Fruit fly (Drosophila melanogaster) whole organism, embryonic: ENCODE data around the gene Smu1.

Experiments used
- ATbp ChIP-seq: fragments of 200-800 bp; sonication (Bioruptor generic); optimal IDR thresholded peaks from 2 replicates; lab custom pipeline; 2017; ENCODE audit warnings: missing biosample characterization, mild to moderate bottlenecking, missing genetic modification characterization, missing genetic modification reagents
- B-H1 ChIP-seq: fragments of 200-800 bp; sonication (Bioruptor generic); IDR thresholded peaks from 3 replicates; pipeline ENCODE4 v1.3.6; 2022; ENCODE audit warnings: missing biosample characterization, missing genetic modification characterization
- BEAF-32 ChIP-seq: fragments of 200-800 bp; sonication (Bioruptor generic); optimal IDR thresholded peaks from 3 replicates; lab custom pipeline; 2017; ENCODE audit warnings: missing biosample characterization, missing genetic modification characterization, mild to moderate bottlenecking, moderate library complexity, missing genetic modification reagents
- Bgb ChIP-seq: fragments of 200-800 bp; sonication (Bioruptor generic); IDR thresholded peaks from 2 replicates; pipeline ENCODE4 v1.3.6; 2022; ENCODE audit warnings: missing biosample characterization, missing genetic modification characterization; ENCODE audit not compliant: partially characterized antibody
- BtbVII ChIP-seq: fragments of 200-800 bp; sonication (Bioruptor generic); optimal IDR thresholded peaks from 3 replicates; lab custom pipeline; 2017; ENCODE audit warnings: missing biosample characterization, mild to moderate bottlenecking, missing genetic modification characterization
- CG1024 ChIP-seq: fragments of 200-800 bp; sonication (Bioruptor generic); IDR thresholded peaks from 2 replicates; pipeline ENCODE4 v1.3.6; 2022; ENCODE audit warnings: missing biosample characterization, missing genetic modification characterization
- CG10979 ChIP-seq: fragments of 200-800 bp; sonication (Bioruptor generic); optimal IDR thresholded peaks from 2 replicates; lab custom pipeline; 2018; ENCODE audit warnings: missing biosample characterization, mild to moderate bottlenecking, missing genetic modification characterization, moderate library complexity
- CG11085 ChIP-seq: fragments of 200-800 bp; sonication (Bioruptor generic); IDR thresholded peaks from 2 replicates; pipeline ENCODE4 v1.3.6; 2022; ENCODE audit warnings: missing biosample characterization, missing genetic modification characterization
- CG12236 ChIP-seq: fragments of 200-800 bp; sonication (Bioruptor generic); optimal IDR thresholded peaks from 2 replicates; lab custom pipeline; 2016; ENCODE audit warnings: missing biosample characterization, missing genetic modification characterization
- CG12769 ChIP-seq: fragments of 200-800 bp; sonication (Bioruptor generic); optimal IDR thresholded peaks from 2 replicates; lab custom pipeline; 2019; ENCODE audit warnings: missing biosample characterization, mild to moderate bottlenecking, missing genetic modification characterization, moderate library complexity
- CG13296 ChIP-seq: fragments of 200-800 bp; sonication (Bioruptor generic); optimal IDR thresholded peaks from 3 replicates; lab custom pipeline; 2018; ENCODE audit warnings: missing biosample characterization, mild to moderate bottlenecking, missing genetic modification characterization
- CG14441 ChIP-seq: fragments of 200-800 bp; sonication (Bioruptor generic); IDR thresholded peaks from 2 replicates; pipeline ENCODE4 v1.3.6; 2022; ENCODE audit warnings: missing biosample characterization, missing genetic modification characterization
- CG1529 ChIP-seq: fragments of 200-800 bp; sonication (Bioruptor generic); optimal IDR thresholded peaks from 3 replicates; lab custom pipeline; 2018; ENCODE audit warnings: missing biosample characterization, missing genetic modification characterization
- CG17359 ChIP-seq: fragments of 200-800 bp; sonication (Bioruptor generic); optimal IDR thresholded peaks from 3 replicates; lab custom pipeline; 2018; ENCODE audit warnings: missing biosample characterization, mild to moderate bottlenecking, missing genetic modification characterization, moderate library complexity
- CG18011 ChIP-seq: fragments of 200-800 bp; sonication (Bioruptor generic); optimal IDR thresholded peaks from 2 replicates; lab custom pipeline; 2017; ENCODE audit warnings: missing biosample characterization, missing genetic modification characterization, mild to moderate bottlenecking, moderate library complexity, missing genotype
- CG18619 ChIP-seq: fragments of 200-800 bp; sonication (Bioruptor generic); optimal IDR thresholded peaks from 3 replicates; lab custom pipeline; 2017; ENCODE audit warnings: missing biosample characterization, mild to moderate bottlenecking, missing genetic modification characterization
- CG31365 ChIP-seq: fragments of 200-800 bp; sonication (Bioruptor generic); optimal IDR thresholded peaks from 2 replicates; lab custom pipeline; 2018; ENCODE audit warnings: missing biosample characterization, mild to moderate bottlenecking, missing genetic modification characterization
- CG31441 ChIP-seq: fragments of 200-800 bp; sonication (Bioruptor generic); IDR thresholded peaks from 2 replicates; pipeline ENCODE4 v1.3.6; 2022; ENCODE audit warnings: missing biosample characterization, missing genetic modification characterization
- CG32772 ChIP-seq: fragments of 200-800 bp; sonication (Bioruptor generic); IDR thresholded peaks from 2 replicates; pipeline ENCODE4 v1.3.6; 2022; ENCODE audit warnings: missing biosample characterization, missing genetic modification characterization
- CG34376 ChIP-seq: fragments of 200-800 bp; sonication (Bioruptor generic); optimal IDR thresholded peaks from 2 replicates; lab custom pipeline; 2018; ENCODE audit warnings: missing biosample characterization, mild to moderate bottlenecking, missing genetic modification characterization
- CG4424 ChIP-seq: fragments of 200-800 bp; sonication (Bioruptor generic); optimal IDR thresholded peaks from 3 replicates; lab custom pipeline; 2016; ENCODE audit warnings: missing biosample characterization, missing genetic modification characterization
- CG5953 ChIP-seq: fragments of 200-800 bp; sonication (Bioruptor generic); IDR thresholded peaks from 2 replicates; pipeline ENCODE4 v1.3.6; 2022; ENCODE audit warnings: missing biosample characterization, missing genetic modification characterization
- CG7556 ChIP-seq: fragments of 200-800 bp; sonication (Bioruptor generic); optimal IDR thresholded peaks from 2 replicates; lab custom pipeline; 2017; ENCODE audit warnings: missing biosample characterization, mild to moderate bottlenecking, missing genetic modification characterization
- CG9215 ChIP-seq: fragments of 200-800 bp; sonication (Bioruptor generic); IDR thresholded peaks from 2 replicates; pipeline ENCODE4 v1.3.6; 2022; ENCODE audit warnings: missing biosample characterization, missing genetic modification characterization
- Dad ChIP-seq: fragments of 200-800 bp; sonication (Bioruptor generic); optimal IDR thresholded peaks from 3 replicates; lab custom pipeline; 2016; ENCODE audit warnings: missing biosample characterization, missing genetic modification characterization
- Doc3 ChIP-seq: fragments of 200-800 bp; sonication (Bioruptor generic); IDR thresholded peaks from 3 replicates; pipeline ENCODE4 v1.3.6; 2022; ENCODE audit warnings: missing biosample characterization, missing genetic modification characterization; ENCODE audit not compliant: partially characterized antibody
- HLH4C ChIP-seq: fragments of 200-800 bp; sonication (Bioruptor generic); IDR thresholded peaks from 3 replicates; pipeline ENCODE4 v1.3.6; 2022; ENCODE audit warnings: missing biosample characterization, missing genetic modification characterization; ENCODE audit not compliant: partially characterized antibody
- Lim3 ChIP-seq: fragments of 200-800 bp; sonication (Bioruptor generic); IDR thresholded peaks from 2 replicates; pipeline ENCODE4 v1.3.6; 2022; ENCODE audit warnings: missing biosample characterization, missing genetic modification characterization
- Nf-YC ChIP-seq: fragments of 200-800 bp; optimal IDR thresholded peaks from 3 replicates; lab custom pipeline; 2019; ENCODE audit warnings: missing biosample characterization, mild to moderate bottlenecking, missing genetic modification characterization, moderate library complexity
- NfI ChIP-seq: fragments of 200-800 bp; sonication (Bioruptor generic); optimal IDR thresholded peaks from 3 replicates; lab custom pipeline; 2018; ENCODE audit warnings: missing biosample characterization, mild to moderate bottlenecking, missing genetic modification characterization, moderate library complexity
- PHDP ChIP-seq: fragments of 200-800 bp; sonication (Bioruptor generic); optimal IDR thresholded peaks from 3 replicates; lab custom pipeline; 2018; ENCODE audit warnings: missing biosample characterization, mild to moderate bottlenecking, missing genetic modification characterization, moderate library complexity
- cad ChIP-seq: fragments of >200 bp; optimal IDR thresholded peaks from 2 replicates; lab custom pipeline; 2017; ENCODE audit warnings: missing biosample characterization, missing genetic modification characterization
- ftz-f1 ChIP-seq: fragments of 200-800 bp; sonication (Bioruptor generic); optimal IDR thresholded peaks from 2 replicates; lab custom pipeline; 2016; ENCODE audit warnings: missing biosample characterization, missing genetic modification characterization
- gfzf ChIP-seq: fragments of 200-800 bp; sonication (Bioruptor generic); optimal IDR thresholded peaks from 2 replicates; lab custom pipeline; 2016; ENCODE audit warnings: missing biosample characterization, mild to moderate bottlenecking, missing genetic modification characterization, moderate library complexity
- grau ChIP-seq: fragments of 200-800 bp; optimal IDR thresholded peaks from 3 replicates; lab custom pipeline; 2019; ENCODE audit warnings: missing biosample characterization, mild to moderate bottlenecking, missing genetic modification characterization, moderate library complexity
- grn ChIP-seq: fragments of 200-800 bp; sonication (Bioruptor generic); optimal IDR thresholded peaks from 3 replicates; lab custom pipeline; 2017; ENCODE audit warnings: missing biosample characterization, missing genetic modification characterization
- jumu ChIP-seq: fragments of 200-800 bp; sonication (Bioruptor generic); optimal IDR thresholded peaks from 3 replicates; lab custom pipeline; 2016; ENCODE audit warnings: missing biosample characterization, missing genetic modification characterization
- lilli ChIP-seq: fragments of 200-800 bp; sonication (Bioruptor generic); optimal IDR thresholded peaks from 3 replicates; lab custom pipeline; 2016; ENCODE audit warnings: missing biosample characterization, missing genetic modification characterization
- mld ChIP-seq: fragments of 200-800 bp; sonication (Bioruptor generic); IDR thresholded peaks from 3 replicates; pipeline ENCODE4 v1.3.6; 2022; ENCODE audit warnings: missing biosample characterization, missing genetic modification characterization; ENCODE audit not compliant: partially characterized antibody
- nmo ChIP-seq: fragments of 200-800 bp; sonication (Bioruptor generic); optimal IDR thresholded peaks from 2 replicates; lab custom pipeline; 2018; ENCODE audit warnings: missing biosample characterization, mild to moderate bottlenecking, missing genetic modification characterization, moderate library complexity
- otp ChIP-seq: fragments of 200-800 bp; sonication (Bioruptor generic); IDR thresholded peaks from 3 replicates; pipeline ENCODE4, ENCODE4 v1.3.6; 2022; ENCODE audit warnings: missing biosample characterization, missing genetic modification characterization
- pum ChIP-seq: fragments of 200-800 bp; sonication (Bioruptor generic); optimal IDR thresholded peaks from 2 replicates; lab custom pipeline; 2016; ENCODE audit warnings: missing biosample characterization, missing genetic modification characterization
- row ChIP-seq: fragments of 200-800 bp; sonication (Bioruptor generic); IDR thresholded peaks from 3 replicates; pipeline ENCODE4 v1.3.6; 2022; ENCODE audit warnings: missing biosample characterization, missing genetic modification characterization
- run ChIP-seq: fragments of 200-800 bp; sonication (Bioruptor generic); optimal IDR thresholded peaks from 3 replicates; lab custom pipeline; 2018; ENCODE audit warnings: missing biosample characterization, mild to moderate bottlenecking, missing genetic modification characterization
- sens ChIP-seq: fragments of 200-800 bp; sonication (Bioruptor generic); peaks from one replicate; lab custom pipeline; 2016; ENCODE audit warnings: missing biosample characterization, missing genetic modification characterization
- sima ChIP-seq: fragments of 200-800 bp; sonication (Bioruptor generic); optimal IDR thresholded peaks from 2 replicates; lab custom pipeline; 2016; ENCODE audit warnings: missing biosample characterization, missing genetic modification characterization
- slou ChIP-seq: fragments of 200-800 bp; sonication (Bioruptor generic); optimal IDR thresholded peaks from 3 replicates; lab custom pipeline; 2016; ENCODE audit warnings: missing biosample characterization, missing genetic modification characterization
- slp2 ChIP-seq: fragments of 200-800 bp; sonication (Bioruptor generic); optimal IDR thresholded peaks from 2 replicates; lab custom pipeline; 2016; ENCODE audit warnings: missing biosample characterization, missing genetic modification characterization
- tna ChIP-seq: fragments of 200-800 bp; sonication (Bioruptor generic); IDR thresholded peaks from 2 replicates; pipeline ENCODE4 v1.3.6; 2022; ENCODE audit warnings: missing biosample characterization, missing genetic modification characterization; ENCODE audit not compliant: partially characterized antibody
- tx ChIP-seq: fragments of 200-800 bp; sonication (Bioruptor generic); optimal IDR thresholded peaks from 2 replicates; lab custom pipeline; 2016; ENCODE audit warnings: missing biosample characterization, missing genetic modification characterization
- vfl ChIP-seq: fragments of 200-800 bp; sonication (Bioruptor generic); optimal IDR thresholded peaks from 2 replicates; lab custom pipeline; 2016; ENCODE audit warnings: missing biosample characterization, missing genetic modification characterization

Smu1 gene

dm6 chr3R:19023862-19024261 is 42.7 kb upstream of the Smu1 start, which contains the start of the genes CG6005 and CG14286:
CG6005 (minus strand) TSS chr3R:19024030.
CG14286 (plus strand) TSS chr3R:19024092.
- peak; percentile 53; the same call in 1 of the 3 replicates for TF ChIP-seq mld (GFP tag; lab: Robert Waterston, UW)
- no peak for TF ChIP-seq sima
- peak; percentile 85 for TF ChIP-seq Bgb (GFP tag; lab: Robert Waterston, UW)
- TF ChIP-seq Dad (GFP tag; lab: Kevin White, UChicago), result peak; percentile 64
- TF ChIP-seq CG12236 (GFP tag; lab: Kevin White, UChicago), result no peak
- no peak for TF ChIP-seq CG10979 (tag; lab: Kevin White, UChicago)
- TF ChIP-seq otp (GFP tag; lab: Robert Waterston, UW), result peak; percentile 69
- TF ChIP-seq NfI (GFP tag; lab: Kevin White, UChicago), result peak; percentile 69
- TF ChIP-seq cad, result no peak
- peak; percentile 19 for TF ChIP-seq slp2 (GFP tag; lab: Kevin White, UChicago)
- TF ChIP-seq grau (tag; lab: Kevin White, UChicago), result peak; percentile 52
- peak; percentile 68 for TF ChIP-seq sens (GFP tag; lab: Kevin White, UChicago)
- peak; percentile 23 for TF ChIP-seq gfzf (GFP tag; lab: Kevin White, UChicago)
- 0 out of 2 replicates have a peak, but pooled peaks have one; percentile 30 for TF ChIP-seq CG31441
- TF ChIP-seq tna (GFP tag; lab: Robert Waterston, UW), result peak; percentile 65
- TF ChIP-seq CG12769 (tag; lab: Kevin White, UChicago), result peak; percentile 69
- peak; percentile 67; the same call in 1 of the 2 replicates for TF ChIP-seq CG11085
- TF ChIP-seq jumu (GFP tag; lab: Kevin White, UChicago), result peak; percentile 51
- peak; percentile 34 for TF ChIP-seq Nf-YC (tag; lab: Kevin White, UChicago)
- TF ChIP-seq ATbp (GFP tag; lab: Kevin White, UChicago), result no peak
- TF ChIP-seq ftz-f1 (GFP tag; lab: Kevin White, UChicago), result peak; percentile 82
- TF ChIP-seq CG4424 (GFP tag; lab: Kevin White, UChicago), result peak; percentile 58
- TF ChIP-seq lilli (GFP tag; lab: Kevin White, UChicago), result peak; percentile 84
- TF ChIP-seq run, result no peak
- no peak for TF ChIP-seq CG7556 (GFP tag; lab: Kevin White, UChicago)
- TF ChIP-seq CG18619 (GFP tag; lab: Kevin White, UChicago), result peak; percentile 45
- TF ChIP-seq Doc3 (GFP tag; lab: Robert Waterston, UW), result peak; percentile 57; the same call in 2 of the 3 replicates
- TF ChIP-seq BEAF-32 (GFP tag; lab: Kevin White, UChicago), result peak; percentile 86
- no peak for TF ChIP-seq CG17359 (tag; lab: Kevin White, UChicago)
- TF ChIP-seq CG9215 (GFP tag; lab: Robert Waterston, UW), result peak; percentile 67
- no peak for TF ChIP-seq CG31365 (tag; lab: Kevin White, UChicago)
- no peak for TF ChIP-seq BtbVII
- TF ChIP-seq CG5953 (GFP tag; lab: Robert Waterston, UW), result no peak
- peak; percentile 51 for TF ChIP-seq CG32772 (GFP tag; lab: Robert Waterston, UW)
- no peak for TF ChIP-seq CG1529
- no peak for TF ChIP-seq grn (GFP tag; lab: Kevin White, UChicago)
- TF ChIP-seq HLH4C (GFP tag; lab: Robert Waterston, UW), result peak; percentile 75
- peak; percentile 27 for TF ChIP-seq vfl (GFP tag; lab: Kevin White, UChicago)
- peak; percentile 30 for TF ChIP-seq tx (GFP tag; lab: Kevin White, UChicago)
- TF ChIP-seq Lim3 (GFP tag; lab: Robert Waterston, UW), result no peak
- TF ChIP-seq PHDP (tag; lab: Kevin White, UChicago), result peak; percentile 36
- TF ChIP-seq nmo (GFP tag; lab: Kevin White, UChicago), result peak; percentile 38
- peak; percentile 55 for TF ChIP-seq pum
- TF ChIP-seq B-H1, result peak; percentile 36; the same call in 1 of the 3 replicates
- peak; percentile 53; the same call in 2 of the 3 replicates for TF ChIP-seq row (GFP tag; lab: Robert Waterston, UW)
- TF ChIP-seq CG18011, result peak; percentile 40
- TF ChIP-seq slou (GFP tag; lab: Kevin White, UChicago), result no peak
- TF ChIP-seq CG1024 (GFP tag; lab: Robert Waterston, UW), result peak; percentile 28; the same call in 1 of the 2 replicates
- TF ChIP-seq CG14441, result peak; percentile 58; the same call in 1 of the 2 replicates
- peak; percentile 17 for TF ChIP-seq CG34376 (GFP tag; lab: Kevin White, UChicago)
- peak; percentile 6 for TF ChIP-seq CG13296 (GFP tag; lab: Kevin White, UChicago)
